Worm (Caenorhabditis elegans): ENCODE data around the gene T19D2.13.

DNA sequence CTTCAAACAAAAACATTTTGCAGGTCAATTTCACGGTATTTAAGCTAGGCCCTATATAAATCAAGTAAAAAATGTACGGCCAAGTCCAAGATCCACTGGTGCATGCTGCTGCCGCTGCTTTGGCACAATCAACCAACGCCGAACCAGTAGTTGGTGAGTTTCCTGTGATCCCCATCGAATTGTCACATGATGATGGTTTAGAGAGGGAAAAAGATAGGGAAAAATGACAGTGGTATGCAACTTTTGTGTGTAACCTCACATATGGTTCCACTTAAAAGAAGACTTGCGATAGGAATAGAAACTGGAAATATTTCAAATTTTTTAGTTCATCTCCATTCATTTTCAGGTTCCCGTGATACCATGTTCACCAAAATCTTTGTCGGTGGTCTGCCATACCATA, 37.6 kb downstream of the T19D2.13 start, which contains the start of gene sup-12:
- TF ChIP-seq unc-62 (GFP tag; optimal IDR thresholded peaks at IDR 0.05) (no peak), fos-1 (tag; optimal IDR thresholded peaks at IDR 0.05) (no peak), ama-1 (optimal IDR thresholded peaks at IDR 0.05) (no peak), unc-98 (GFP tag; IDR thresholded peaks at IDR 0.05) (no peak), lir-3 (tag; optimal IDR thresholded peaks at IDR 0.05; ENCODE audit: poor library complexity) (no peak), tlp-1 (tag; optimal IDR thresholded peaks at IDR 0.05) (no peak), mab-9 (GFP tag; IDR thresholded peaks at IDR 0.05) (no peak), lin-13 (GFP tag; optimal IDR thresholded peaks at IDR 0.05) (no peak), fkh-8 (tag; optimal IDR thresholded peaks at IDR 0.05) (no peak), nhr-77 (tag; optimal IDR thresholded peaks at IDR 0.05) (no peak), fkh-10 (GFP tag; optimal IDR thresholded peaks at IDR 0.05) (no peak), nhr-19 (GFP tag; conservative IDR thresholded peaks at IDR 0.05) (no peak), nhr-28 (tag; optimal IDR thresholded peaks at IDR 0.05) (no peak)
